Worm (Caenorhabditis elegans): ENCODE results near the gene rgs-7.

DNA sequence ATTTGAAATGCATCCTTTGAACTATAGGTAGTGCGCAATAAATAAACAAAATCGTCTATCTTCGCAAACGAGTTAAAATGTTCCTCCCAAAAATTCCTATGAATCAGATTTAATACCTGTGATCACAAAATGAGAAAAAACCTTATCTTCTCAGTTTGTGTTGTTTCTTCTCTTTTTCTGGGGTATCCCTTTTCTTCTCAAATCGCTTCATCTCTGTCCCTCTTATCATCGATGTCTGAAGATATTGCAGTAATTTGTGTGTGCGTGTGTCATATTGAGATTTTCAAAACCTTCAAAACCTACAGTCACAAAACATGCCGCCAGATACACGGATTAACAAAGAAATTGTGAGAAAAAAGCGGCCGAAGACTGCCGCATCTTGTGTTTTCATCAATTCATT lies 46.6 kb upstream of the rgs-7 start, which contains the start of gene glt-1:
- TF ChIP-seq snpc-4 (tag; optimal IDR thresholded peaks at IDR 0.05) (no peak), nhr-11 (tag; optimal IDR thresholded peaks at IDR 0.05) (no peak), blmp-1 (tag; optimal IDR thresholded peaks at IDR 0.05; ENCODE audit: insufficient read depth) (no peak), mab-5 (tag; optimal IDR thresholded peaks at IDR 0.05) (no peak), lin-39 (tag; optimal IDR thresholded peaks at IDR 0.05) (no peak), unc-62 (GFP tag; optimal IDR thresholded peaks at IDR 0.05) (no peak), F13H6.1 (tag; optimal IDR thresholded peaks at IDR 0.05) (no peak), sma-3 (GFP tag; optimal IDR thresholded peaks at IDR 0.05) (peak; percentile 27)
